Fruit fly (Drosophila melanogaster) Kc167 (cell line): ENCODE measurements around the gene Tbc1d8-9.

Experiments used
- Myc ChIP-seq: fragments of >200 bp; optimal IDR thresholded peaks from 2 replicates; lab custom pipeline; 2017; ENCODE audit warnings: missing external identifiers
- Sin3A ChIP-seq: fragments of >200 bp; optimal IDR thresholded peaks from 2 replicates; lab custom pipeline; 2018; ENCODE audit warnings: missing external identifiers
- h ChIP-seq: fragments of >200 bp; optimal IDR thresholded peaks from 3 replicates; lab custom pipeline; 2018; ENCODE audit warnings: missing external identifiers
- insv ChIP-seq: fragments of >200 bp; optimal IDR thresholded peaks from 3 replicates; lab custom pipeline; 2018; ENCODE audit warnings: missing external identifiers
- psq ChIP-seq: fragments of >200 bp; optimal IDR thresholded peaks from 2 replicates; lab custom pipeline; 2017; ENCODE audit warnings: missing external identifiers
- ttk ChIP-seq: sonication (Bioruptor generic); optimal IDR thresholded peaks from 2 replicates; lab custom pipeline; 2017; ENCODE audit warnings: missing external identifiers

DNA sequence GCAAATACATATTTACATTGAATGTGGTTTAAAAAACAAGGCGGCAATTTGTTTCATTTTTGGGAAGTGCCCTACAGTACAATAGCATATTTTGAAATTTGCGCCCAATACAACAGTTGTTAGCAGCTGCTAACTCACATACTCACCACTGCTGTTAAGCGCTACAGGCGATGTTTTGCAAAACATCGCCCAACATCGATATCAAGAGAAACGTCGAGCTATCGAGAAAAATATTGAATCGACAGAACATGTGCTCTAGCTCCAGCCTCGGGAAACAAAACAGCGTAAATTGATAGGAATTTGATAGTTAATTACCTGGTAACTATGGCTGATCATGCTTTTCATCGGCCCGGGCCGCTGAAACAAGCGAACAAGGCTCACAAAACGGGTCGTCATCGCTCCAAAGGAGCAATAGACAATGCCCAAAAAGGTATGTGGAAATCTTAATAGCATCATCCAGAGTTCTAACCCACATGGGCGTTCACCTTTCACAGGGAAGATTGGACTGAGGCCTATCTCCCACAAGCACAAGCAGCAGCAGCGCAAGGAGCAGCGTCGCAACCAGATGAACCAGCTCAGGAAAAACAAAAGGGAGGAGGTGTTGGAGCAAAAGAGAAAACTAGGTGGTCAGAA lies 8.4 kb downstream of the Tbc1d8-9 start, which contains the start of gene Tsr1:
- no peak for TF ChIP-seq psq (lab: Kevin White, UChicago)
- no peak for TF ChIP-seq insv (lab: Kevin White, UChicago)
- no peak for TF ChIP-seq Myc (lab: Kevin White, UChicago)
- no peak for TF ChIP-seq ttk (lab: Kevin White, UChicago)
- TF ChIP-seq Sin3A (lab: Kevin White, UChicago) = no peak
- TF ChIP-seq h = no peak
